Worm (Caenorhabditis elegans) whole organism, mixed stage, embryonic: ENCODE data around the gene abcf-3.

Source experiments
- M03D4.4 ChIP-seq: sonication (generic microtip); optimal IDR thresholded peaks from 2 replicates; lab custom pipeline; 2017; ENCODE audit warnings: mild to moderate bottlenecking, missing genetic modification characterization, missing compliant biosample characterization
- blmp-1 ChIP-seq: fragments of 150-350 bp; optimal IDR thresholded peaks from 2 replicates; lab custom pipeline; 2014; ENCODE audit warnings: missing biosample characterization, missing genetic modification characterization
- drap-1 ChIP-seq: fragments of 200-800 bp; sonication (Bioruptor generic); optimal IDR thresholded peaks from 3 replicates; lab custom pipeline; 2018; ENCODE audit warnings: mild to moderate bottlenecking, missing genetic modification characterization, missing compliant biosample characterization
- lsy-2 ChIP-seq: fragments of 150-350 bp; optimal IDR thresholded peaks from 2 replicates; lab custom pipeline; 2014; ENCODE audit warnings: missing biosample characterization, missing genetic modification characterization
- mab-5 ChIP-seq: fragments of 150-350 bp; optimal IDR thresholded peaks from 2 replicates; lab custom pipeline; 2014; ENCODE audit warnings: missing biosample characterization, missing genetic modification characterization
- mep-1 ChIP-seq: fragments of 150-350 bp; optimal IDR thresholded peaks from 2 replicates; lab custom pipeline; 2017; ENCODE audit warnings: missing biosample characterization, missing genetic modification reagents, missing genetic modification characterization, inconsistent platforms
- snpc-4 ChIP-seq: fragments of 150-350 bp; optimal IDR thresholded peaks from 2 replicates; lab custom pipeline; 2014; ENCODE audit warnings: missing biosample characterization, missing genetic modification characterization
- unc-120 ChIP-seq: sonication (generic microtip); optimal IDR thresholded peaks from 2 replicates; lab custom pipeline; 2017; ENCODE audit warnings: missing genetic modification characterization, missing compliant biosample characterization; ENCODE audit not compliant: poor library complexity, severe bottlenecking

- TF ChIP-seq mab-5 (tag; lab: Kevin White, UChicago) (no peak), lsy-2 (tag; lab: Kevin White, UChicago) (no peak), blmp-1 (tag; lab: Kevin White, UChicago) (no peak), M03D4.4 (tag; lab: Kevin White, UChicago) (no peak), unc-120 (no peak), mep-1 (tag; lab: Kevin White, UChicago) (no peak), drap-1 (GFP tag; lab: Kevin White, UChicago) (no peak), snpc-4 (no peak)
Observed at ce11 chrIII:6215476-6215875, 42.3 kb downstream of the abcf-3 start, which contains the start of gene C23G10.11.
